Fruit fly (Drosophila melanogaster) whole organism, embryonic: Measurements from ENCODE around the gene CG32163.

ENCODE experiments used
- B-H2 ChIP-seq: fragments of 200-800 bp; sonication (Bioruptor generic); optimal IDR thresholded peaks from 2 replicates; lab custom pipeline; 2018; ENCODE audit warnings: missing biosample characterization, mild to moderate bottlenecking, missing genetic modification characterization
- Bdp1 ChIP-seq: fragments of 200-800 bp; sonication (Bioruptor generic); optimal IDR thresholded peaks from 3 replicates; lab custom pipeline; 2016; ENCODE audit warnings: missing biosample characterization, missing genetic modification characterization
- CG1024 ChIP-seq: fragments of 200-800 bp; sonication (Bioruptor generic); IDR thresholded peaks from 2 replicates; pipeline ENCODE4 v1.3.6; 2022; ENCODE audit warnings: missing biosample characterization, missing genetic modification characterization
- CG10267 ChIP-seq: fragments of 200-800 bp; sonication (Bioruptor generic); optimal IDR thresholded peaks from 2 replicates; lab custom pipeline; 2018; ENCODE audit warnings: missing biosample characterization, mild to moderate bottlenecking, missing genetic modification characterization, moderate library complexity
- CG11504 ChIP-seq: fragments of 200-800 bp; sonication (Bioruptor generic); optimal IDR thresholded peaks from 3 replicates; lab custom pipeline; 2019; ENCODE audit warnings: missing biosample characterization, mild to moderate bottlenecking, missing genetic modification characterization, moderate library complexity
- CG11695 ChIP-seq: fragments of 200-800 bp; sonication (Bioruptor generic); IDR thresholded peaks from 3 replicates; pipeline ENCODE4 v1.3.6; 2022; ENCODE audit warnings: missing biosample characterization, missing genetic modification characterization
- CG11696 ChIP-seq: fragments of 200-800 bp; sonication (Bioruptor generic); IDR thresholded peaks from 2 replicates; pipeline ENCODE4 v1.3.6; 2022; ENCODE audit warnings: missing biosample characterization, missing genetic modification characterization
- CG12219 ChIP-seq: fragments of 200-800 bp; sonication (Bioruptor generic); optimal IDR thresholded peaks from 3 replicates; lab custom pipeline; 2018; ENCODE audit warnings: missing biosample characterization, mild to moderate bottlenecking, missing genetic modification characterization
- CG2120 ChIP-seq: fragments of 200-800 bp; sonication (Bioruptor generic); optimal IDR thresholded peaks from 3 replicates; lab custom pipeline; 2016; ENCODE audit warnings: missing biosample characterization, missing genetic modification characterization
- CG30020 ChIP-seq: fragments of 200-800 bp; optimal IDR thresholded peaks from 2 replicates; lab custom pipeline; 2019; ENCODE audit warnings: missing biosample characterization, mild to moderate bottlenecking, missing genetic modification characterization, moderate library complexity
- CG31441 ChIP-seq: fragments of 200-800 bp; sonication (Bioruptor generic); IDR thresholded peaks from 2 replicates; pipeline ENCODE4 v1.3.6; 2022; ENCODE audit warnings: missing biosample characterization, missing genetic modification characterization
- CG32532 ChIP-seq: fragments of 200-800 bp; sonication (Bioruptor generic); IDR thresholded peaks from 2 replicates; pipeline ENCODE4 v1.3.6; 2022; ENCODE audit warnings: missing biosample characterization, missing genetic modification characterization
- CG32767 ChIP-seq: fragments of 200-800 bp; sonication (Bioruptor generic); IDR thresholded peaks from 2 replicates; pipeline ENCODE4 v1.3.6; 2022; ENCODE audit warnings: missing biosample characterization, missing genetic modification characterization
- CG32772 ChIP-seq: fragments of 200-800 bp; sonication (Bioruptor generic); IDR thresholded peaks from 2 replicates; pipeline ENCODE4 v1.3.6; 2022; ENCODE audit warnings: missing biosample characterization, missing genetic modification characterization
- CG34376 ChIP-seq: fragments of 200-800 bp; sonication (Bioruptor generic); optimal IDR thresholded peaks from 2 replicates; lab custom pipeline; 2018; ENCODE audit warnings: missing biosample characterization, mild to moderate bottlenecking, missing genetic modification characterization
- CG3847 ChIP-seq: fragments of 200-800 bp; sonication (Bioruptor generic); IDR thresholded peaks from 2 replicates; pipeline ENCODE4 v1.3.6; 2022; ENCODE audit warnings: missing biosample characterization, missing genetic modification characterization
- CG4617 ChIP-seq: fragments of 200-800 bp; sonication (Bioruptor generic); optimal IDR thresholded peaks from 3 replicates; lab custom pipeline; 2016; ENCODE audit warnings: missing biosample characterization, missing genetic modification characterization, borderline replicate concordance
- CG9609 ChIP-seq: fragments of 200-800 bp; sonication (Bioruptor generic); optimal IDR thresholded peaks from 3 replicates; lab custom pipeline; 2016; ENCODE audit warnings: missing biosample characterization, missing genetic modification characterization
- Chrac-16 ChIP-seq: fragments of 200-800 bp; sonication (Bioruptor generic); optimal IDR thresholded peaks from 3 replicates; lab custom pipeline; 2016; ENCODE audit warnings: missing biosample characterization, missing genetic modification characterization
- D ChIP-seq, 2 experiments: fragments of 200-800 bp in 1 of 2; fragments of >200 bp in 1 of 2; sonication (Bioruptor generic) in 1 of 2; optimal IDR thresholded peaks; 2 replicates in 1 of 2; 3 replicates in 1 of 2; lab custom pipeline; 2017; ENCODE audit warnings: mild to moderate bottlenecking in 1 of 2, missing biosample characterization in 1 of 2, missing genetic modification characterization in 1 of 2, missing genetic modification reagents in 1 of 2
- Dad ChIP-seq: fragments of 200-800 bp; sonication (Bioruptor generic); optimal IDR thresholded peaks from 3 replicates; lab custom pipeline; 2016; ENCODE audit warnings: missing biosample characterization, missing genetic modification characterization
- Dbx ChIP-seq: fragments of 200-800 bp; sonication (Bioruptor generic); IDR thresholded peaks from 3 replicates; pipeline ENCODE4 v1.3.6; 2022; ENCODE audit warnings: missing biosample characterization, missing genetic modification characterization
- H15 ChIP-seq: fragments of 200-800 bp; sonication (Bioruptor generic); IDR thresholded peaks from 3 replicates; pipeline ENCODE4 v1.3.6; 2022; ENCODE audit warnings: missing biosample characterization, missing genetic modification characterization
- Hr78 ChIP-seq, 2 experiments: fragments of 200-800 bp in 1 of 2; fragments of >200 bp in 1 of 2; sonication (Bioruptor generic) in 1 of 2; optimal IDR thresholded peaks; 2 replicates each; lab custom pipeline; 2017 to 2019; ENCODE audit warnings: missing biosample characterization in 2 of 2, missing genetic modification characterization in 2 of 2, mild to moderate bottlenecking in 1 of 2, moderate library complexity in 1 of 2
- NK7.1 ChIP-seq: fragments of 200-800 bp; sonication (Bioruptor generic); optimal IDR thresholded peaks from 3 replicates; lab custom pipeline; 2016; ENCODE audit warnings: missing biosample characterization, missing genetic modification characterization
- Oaz ChIP-seq: fragments of 200-800 bp; sonication (Bioruptor generic); IDR thresholded peaks from 2 replicates; pipeline ENCODE4 v1.3.6; 2022; ENCODE audit warnings: missing biosample characterization, missing genetic modification characterization
- PHDP ChIP-seq: fragments of 200-800 bp; sonication (Bioruptor generic); optimal IDR thresholded peaks from 3 replicates; lab custom pipeline; 2018; ENCODE audit warnings: missing biosample characterization, mild to moderate bottlenecking, missing genetic modification characterization, moderate library complexity
- Pdp1 ChIP-seq, 2 experiments: fragments of 200-800 bp; sonication (Bioruptor generic); optimal IDR thresholded peaks; 3 replicates each; lab custom pipeline; 2016; ENCODE audit warnings: missing biosample characterization in 2 of 2, missing genetic modification characterization in 2 of 2, mild to moderate bottlenecking in 1 of 2, moderate library complexity in 1 of 2
- Sox102F ChIP-seq: fragments of 200-800 bp; sonication (Bioruptor generic); optimal IDR thresholded peaks from 2 replicates; lab custom pipeline; 2018; ENCODE audit warnings: missing biosample characterization, mild to moderate bottlenecking, missing genetic modification characterization, moderate library complexity
- ab ChIP-seq: fragments of 200-800 bp; sonication (Bioruptor generic); optimal IDR thresholded peaks from 2 replicates; lab custom pipeline; 2016; ENCODE audit warnings: missing biosample characterization, missing genetic modification characterization
- ash1 ChIP-seq: fragments of 200-800 bp; sonication (Bioruptor generic); optimal IDR thresholded peaks from 2 replicates; lab custom pipeline; 2018; ENCODE audit warnings: missing biosample characterization, mild to moderate bottlenecking, missing genetic modification characterization
- az2 ChIP-seq: fragments of 200-800 bp; sonication (Bioruptor generic); optimal IDR thresholded peaks from 3 replicates; lab custom pipeline; 2016; ENCODE audit warnings: missing biosample characterization, missing genetic modification characterization
- chn ChIP-seq: fragments of 200-800 bp; sonication (Bioruptor generic); optimal IDR thresholded peaks from 2 replicates; lab custom pipeline; 2016; ENCODE audit warnings: missing biosample characterization, missing genetic modification characterization
- danr ChIP-seq: fragments of 200-800 bp; sonication (Bioruptor generic); IDR thresholded peaks from 2 replicates; pipeline ENCODE4 v1.3.6; 2022; ENCODE audit warnings: missing biosample characterization, missing genetic modification characterization
- dm ChIP-seq: fragments of 200-800 bp; sonication (Bioruptor generic); optimal IDR thresholded peaks from 3 replicates; lab custom pipeline; 2016; ENCODE audit warnings: missing biosample characterization, missing genetic modification characterization
- dpn ChIP-seq, 2 experiments: fragments of 200-800 bp; sonication (Bioruptor generic); optimal IDR thresholded peaks; 3 replicates each; lab custom pipeline; 2016; ENCODE audit warnings: missing biosample characterization in 2 of 2, missing genetic modification characterization in 2 of 2
- en ChIP-seq: fragments of 200-800 bp; sonication (Bioruptor generic); optimal IDR thresholded peaks from 2 replicates; lab custom pipeline; 2016; ENCODE audit warnings: missing biosample characterization, missing genetic modification characterization
- gcm2 ChIP-seq: fragments of 200-800 bp; sonication (Bioruptor generic); optimal IDR thresholded peaks from 2 replicates; lab custom pipeline; 2016; ENCODE audit warnings: missing biosample characterization, missing genetic modification characterization
- ken ChIP-seq: fragments of 200-800 bp; sonication (Bioruptor generic); IDR thresholded peaks from 3 replicates; pipeline ENCODE4 v1.3.6; 2022; ENCODE audit warnings: missing biosample characterization, missing genetic modification characterization
- knrl ChIP-seq: fragments of 200-800 bp; sonication (Bioruptor generic); IDR thresholded peaks from 3 replicates; pipeline ENCODE4 v1.3.6; 2022; ENCODE audit warnings: missing biosample characterization, missing genetic modification characterization; ENCODE audit not compliant: partially characterized antibody
- lola ChIP-seq, 3 experiments: fragments of >200 bp in 2 of 3; fragments of 200-800 bp in 1 of 3; sonication (Bioruptor generic) in 1 of 3; optimal IDR thresholded peaks; 2 replicates each; lab custom pipeline; 2017 to 2019; ENCODE audit warnings: missing biosample characterization in 3 of 3, missing genetic modification characterization in 3 of 3, mild to moderate bottlenecking in 1 of 3, moderate library complexity in 1 of 3
- prd ChIP-seq, 3 experiments: fragments of >200 bp in 2 of 3; fragments of 200-800 bp in 1 of 3; sonication (Bioruptor generic) in 1 of 3; optimal IDR thresholded peaks in 2 of 3; IDR thresholded peaks in 1 of 3; 2 replicates in 2 of 3; 3 replicates in 1 of 3; pipeline versions ENCODE4 v1.3.6 to Lab custom; 2017 to 2022; ENCODE audit warnings: missing biosample characterization in 1 of 3, missing genetic modification characterization in 1 of 3
- sens ChIP-seq: fragments of 200-800 bp; sonication (Bioruptor generic); peaks from one replicate; lab custom pipeline; 2016; ENCODE audit warnings: missing biosample characterization, missing genetic modification characterization
- sim ChIP-seq: fragments of 200-800 bp; sonication (Bioruptor generic); IDR thresholded peaks from 2 replicates; pipeline ENCODE4 v1.3.6; 2022; ENCODE audit warnings: missing biosample characterization, missing genetic modification characterization
- slp2 ChIP-seq: fragments of 200-800 bp; sonication (Bioruptor generic); optimal IDR thresholded peaks from 2 replicates; lab custom pipeline; 2016; ENCODE audit warnings: missing biosample characterization, missing genetic modification characterization
- sob ChIP-seq: fragments of 200-800 bp; sonication (Bioruptor generic); IDR thresholded peaks from 2 replicates; pipeline ENCODE4 v1.3.6; 2022; ENCODE audit warnings: missing biosample characterization, missing genetic modification characterization
- trem ChIP-seq: fragments of 200-800 bp; optimal IDR thresholded peaks from 3 replicates; lab custom pipeline; 2019; ENCODE audit warnings: missing biosample characterization, mild to moderate bottlenecking, missing genetic modification characterization, moderate library complexity
- tx ChIP-seq: fragments of 200-800 bp; sonication (Bioruptor generic); optimal IDR thresholded peaks from 2 replicates; lab custom pipeline; 2016; ENCODE audit warnings: missing biosample characterization, missing genetic modification characterization
- unpg ChIP-seq: fragments of 200-800 bp; sonication (Bioruptor generic); optimal IDR thresholded peaks from 3 replicates; lab custom pipeline; 2018; ENCODE audit warnings: missing biosample characterization, mild to moderate bottlenecking, missing genetic modification characterization, moderate library complexity

The CG32163 gene

DNA sequence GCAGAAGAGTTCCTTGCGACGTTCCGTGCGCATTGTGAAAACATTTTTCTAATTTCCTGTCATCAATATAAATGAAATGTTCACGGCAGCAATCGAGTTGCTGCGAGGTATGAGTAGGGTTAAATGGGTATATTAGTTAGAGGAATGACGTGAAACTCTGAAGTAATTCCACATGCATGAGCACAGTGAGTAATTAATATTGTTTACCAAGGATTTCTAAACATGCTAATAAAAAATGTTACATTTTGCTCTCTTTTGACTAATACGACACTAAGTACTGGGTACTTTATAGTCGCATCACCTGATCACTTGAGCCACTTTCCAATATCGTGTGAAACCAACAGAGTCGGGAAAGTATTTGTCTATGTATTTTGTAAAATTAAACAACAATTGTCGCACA, 42.7 kb upstream of the CG32163 start (continued):
- TF ChIP-seq CG30020 (tag; lab: Kevin White, UChicago) = no peak
- TF ChIP-seq trem (tag; lab: Kevin White, UChicago) = no peak
- TF ChIP-seq gcm2 (GFP tag; lab: Kevin White, UChicago) = no peak
- TF ChIP-seq CG32772 (GFP tag; lab: Robert Waterston, UW) = peak; percentile 49; the same call in 1 of the 2 replicates
- peak in 1 of 2 experiments; percentile 63 for TF ChIP-seq dpn (GFP tag; optimal IDR thresholded peaks at IDR 0.05; lab: Kevin White, UChicago)
- TF ChIP-seq CG4617 (GFP tag; lab: Kevin White, UChicago) = no peak
- TF ChIP-seq CG2120 (GFP tag; lab: Kevin White, UChicago) = peak; percentile 11
- TF ChIP-seq CG12219 (GFP tag; lab: Kevin White, UChicago) = peak; percentile 10
- peak; percentile 63 for TF ChIP-seq sob (GFP tag; lab: Robert Waterston, UW)
- TF ChIP-seq CG1024 = peak; percentile 26; the same call in 1 of the 2 replicates
- TF ChIP-seq Bdp1 = no peak
- peak; percentile 57 for TF ChIP-seq unpg
- no peak for TF ChIP-seq Dad (GFP tag; lab: Kevin White, UChicago)
- TF ChIP-seq CG11696 = no peak
- no peak for TF ChIP-seq CG32767 (GFP tag; lab: Robert Waterston, UW)
- peak; percentile 31 for TF ChIP-seq Chrac-16 (GFP tag; lab: Kevin White, UChicago)
- TF ChIP-seq az2 (GFP tag; lab: Kevin White, UChicago) = peak; percentile 46
- no peak for TF ChIP-seq Hr78 (GFP tag; optimal IDR thresholded peaks at IDR 0.05; lab: Kevin White, UChicago)
- no peak for TF ChIP-seq ash1 (GFP tag; lab: Kevin White, UChicago)
- TF ChIP-seq PHDP (tag; lab: Kevin White, UChicago) = peak; percentile 35
- TF ChIP-seq chn (GFP tag; lab: Kevin White, UChicago) = peak; percentile 30
- peak; percentile 61; the same call in 2 of the 3 replicates for TF ChIP-seq ken (GFP tag; lab: Robert Waterston, UW)
- TF ChIP-seq CG3847 (GFP tag; lab: Robert Waterston, UW) = peak; percentile 26; the same call in 1 of the 2 replicates
- no peak for TF ChIP-seq knrl
- TF ChIP-seq prd (optimal IDR thresholded peaks at IDR 0.05; lab: Kevin White, UChicago) = no peak
- TF ChIP-seq prd (GFP tag; IDR thresholded peaks at IDR 0.05; lab: Robert Waterston, UW) = peak; percentile 66; the same call in 2 of the 3 replicates
- no peak for TF ChIP-seq danr (GFP tag; lab: Robert Waterston, UW)
- TF ChIP-seq H15 (GFP tag; lab: Robert Waterston, UW) = 0 out of 3 replicates have a peak, but pooled peaks have one; percentile 40
- peak; percentile 18; the same call in 1 of the 2 replicates for TF ChIP-seq Oaz (GFP tag; lab: Robert Waterston, UW)
- peak; percentile 21 for TF ChIP-seq tx (GFP tag; lab: Kevin White, UChicago)
- TF ChIP-seq NK7.1 (GFP tag; lab: Kevin White, UChicago) = no peak
- TF ChIP-seq CG31441 = 0 out of 2 replicates have a peak, but pooled peaks have one; percentile 19
- TF ChIP-seq CG9609 = peak; percentile 42
- no peak for TF ChIP-seq slp2 (GFP tag; lab: Kevin White, UChicago)
- TF ChIP-seq D (optimal IDR thresholded peaks at IDR 0.05; lab: Kevin White, UChicago) = no peak
- TF ChIP-seq D (GFP tag; optimal IDR thresholded peaks at IDR 0.05; lab: Kevin White, UChicago) = peak; percentile 34
- peak in 1 of 2 experiments; percentile 28 for TF ChIP-seq Pdp1 (GFP tag; optimal IDR thresholded peaks at IDR 0.05; lab: Kevin White, UChicago)
- TF ChIP-seq en (GFP tag; lab: Kevin White, UChicago) = no peak
- 0 out of 3 replicates have a peak, but pooled peaks have one; percentile 38 for TF ChIP-seq Dbx (GFP tag; lab: Robert Waterston, UW)
- TF ChIP-seq ab = no peak
- peak; percentile 34 for TF ChIP-seq CG10267 (tag; lab: Kevin White, UChicago)
- TF ChIP-seq B-H2 (GFP tag; lab: Kevin White, UChicago) = no peak
- peak in 1 of 3 experiments; percentile 29 for TF ChIP-seq lola (GFP tag; optimal IDR thresholded peaks at IDR 0.05; lab: Kevin White, UChicago)
- TF ChIP-seq dm = no peak
- peak; percentile 87 for TF ChIP-seq sens (GFP tag; lab: Kevin White, UChicago)
- TF ChIP-seq sim = no peak
- TF ChIP-seq CG32532 (GFP tag; lab: Robert Waterston, UW) = peak; percentile 45; the same call in 1 of the 2 replicates
- TF ChIP-seq CG11504 (tag; lab: Kevin White, UChicago) = peak; percentile 66
- no peak for TF ChIP-seq CG34376 (GFP tag; lab: Kevin White, UChicago)
- TF ChIP-seq Sox102F (GFP tag; lab: Kevin White, UChicago) = peak; percentile 76
- 0 out of 3 replicates have a peak, but pooled peaks have one; percentile 8 for TF ChIP-seq CG11695 (GFP tag; lab: Robert Waterston, UW)
